Fruit fly (Drosophila melanogaster) whole organism, wandering third instar larva: Measurements from ENCODE around the gene Rhp.

Source experiments
- GATAd ChIP-seq: sonication (Bioruptor generic); optimal IDR thresholded peaks from 2 replicates; lab custom pipeline; 2016; ENCODE audit warnings: missing biosample characterization, missing genetic modification characterization
- Hnf4 ChIP-seq: fragments of 200-800 bp; sonication (Bioruptor generic); optimal IDR thresholded peaks from 2 replicates; lab custom pipeline; 2016; ENCODE audit warnings: missing biosample characterization, mild to moderate bottlenecking, missing genetic modification characterization
- Myc ChIP-seq: fragments of >200 bp; optimal IDR thresholded peaks from 2 replicates; lab custom pipeline; 2017
- pan ChIP-seq: fragments of >200 bp; optimal IDR thresholded peaks from 2 replicates; lab custom pipeline; 2017
- psq ChIP-seq: fragments of 200-800 bp; sonication (Bioruptor generic); optimal IDR thresholded peaks from 3 replicates; lab custom pipeline; 2017; ENCODE audit warnings: missing biosample characterization, mild to moderate bottlenecking, missing genetic modification characterization, moderate library complexity

DNA sequence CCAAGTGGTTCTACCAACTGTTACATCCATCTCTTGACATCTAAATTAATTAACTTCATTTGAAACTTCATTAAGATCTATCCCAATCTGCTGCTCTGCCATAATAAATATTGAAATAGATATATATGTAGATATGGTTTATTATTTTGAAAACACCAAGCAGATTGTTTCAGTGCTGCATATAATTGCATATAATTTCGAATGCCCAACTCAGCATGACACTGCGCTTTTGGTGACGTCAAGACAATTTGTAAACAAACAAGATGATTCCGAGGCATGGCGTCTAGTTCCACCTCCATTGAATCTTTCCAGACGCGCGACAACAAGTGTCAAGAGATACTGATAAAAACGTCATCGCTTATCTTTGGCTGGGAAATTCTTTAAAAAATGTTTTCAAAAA, 47.8 kb upstream of the Rhp start:
- TF ChIP-seq Hnf4 (no peak), Myc (lab: Kevin White, UChicago) (no peak), pan (lab: Kevin White, UChicago) (no peak), psq (GFP tag; lab: Kevin White, UChicago) (no peak), GATAd (GFP tag; lab: Kevin White, UChicago) (no peak)
